Fruit fly (Drosophila melanogaster) whole organism, embryonic: ENCODE results near the gene CenB1A.

Source experiments
- Awh ChIP-seq: fragments of 200-800 bp; sonication (Bioruptor generic); IDR thresholded peaks from 2 replicates; pipeline ENCODE4, ENCODE4 v1.3.6; 2022; ENCODE audit warnings: missing biosample characterization, missing genetic modification characterization
- C15 ChIP-seq: fragments of 200-800 bp; sonication (Bioruptor generic); IDR thresholded peaks from 3 replicates; pipeline ENCODE4 v1.3.6; 2022; ENCODE audit warnings: missing biosample characterization, missing genetic modification characterization
- CG1024 ChIP-seq: fragments of 200-800 bp; sonication (Bioruptor generic); IDR thresholded peaks from 2 replicates; pipeline ENCODE4 v1.3.6; 2022; ENCODE audit warnings: missing biosample characterization, missing genetic modification characterization
- CG10979 ChIP-seq: fragments of 200-800 bp; sonication (Bioruptor generic); optimal IDR thresholded peaks from 2 replicates; lab custom pipeline; 2018; ENCODE audit warnings: missing biosample characterization, mild to moderate bottlenecking, missing genetic modification characterization, moderate library complexity
- CG12155 ChIP-seq: fragments of 200-800 bp; sonication (Bioruptor generic); optimal IDR thresholded peaks from 3 replicates; lab custom pipeline; 2016; ENCODE audit warnings: missing biosample characterization, missing genetic modification characterization
- CG13287 ChIP-seq: fragments of 200-800 bp; sonication (Bioruptor generic); IDR thresholded peaks from 2 replicates; pipeline ENCODE4 v1.3.6; 2022; ENCODE audit warnings: missing biosample characterization, missing genetic modification characterization; ENCODE audit not compliant: partially characterized antibody
- CG13424 ChIP-seq: fragments of 200-800 bp; sonication (Bioruptor generic); optimal IDR thresholded peaks from 2 replicates; lab custom pipeline; 2019; ENCODE audit warnings: missing biosample characterization, mild to moderate bottlenecking, missing genetic modification characterization, moderate library complexity
- CG13775 ChIP-seq: fragments of 200-800 bp; sonication (Bioruptor generic); optimal IDR thresholded peaks from 3 replicates; lab custom pipeline; 2017; ENCODE audit warnings: missing biosample characterization, mild to moderate bottlenecking, missing genetic modification characterization
- CG15601 ChIP-seq: fragments of 200-800 bp; sonication (Bioruptor generic); optimal IDR thresholded peaks from 3 replicates; lab custom pipeline; 2019; ENCODE audit warnings: missing biosample characterization, mild to moderate bottlenecking, missing genetic modification characterization, moderate library complexity
- CG17359 ChIP-seq: fragments of 200-800 bp; sonication (Bioruptor generic); optimal IDR thresholded peaks from 3 replicates; lab custom pipeline; 2018; ENCODE audit warnings: missing biosample characterization, mild to moderate bottlenecking, missing genetic modification characterization, moderate library complexity
- CG17568 ChIP-seq: fragments of 200-800 bp; sonication (Bioruptor generic); optimal IDR thresholded peaks from 2 replicates; lab custom pipeline; 2018; ENCODE audit warnings: missing biosample characterization, mild to moderate bottlenecking, missing genetic modification characterization, moderate library complexity
- CG1832 ChIP-seq: fragments of 200-800 bp; sonication (Bioruptor generic); optimal IDR thresholded peaks from 2 replicates; lab custom pipeline; 2017; ENCODE audit warnings: missing biosample characterization, mild to moderate bottlenecking, missing genetic modification characterization, inconsistent platforms
- CG18764 ChIP-seq: fragments of 200-800 bp; sonication (Bioruptor generic); optimal IDR thresholded peaks from 3 replicates; lab custom pipeline; 2016; ENCODE audit warnings: missing biosample characterization, missing genetic modification characterization
- CG31224 ChIP-seq: fragments of 200-800 bp; sonication (Bioruptor generic); IDR thresholded peaks from 2 replicates; pipeline ENCODE4 v1.3.6; 2022; ENCODE audit warnings: missing biosample characterization, missing genetic modification characterization
- CG31365 ChIP-seq: fragments of 200-800 bp; sonication (Bioruptor generic); optimal IDR thresholded peaks from 2 replicates; lab custom pipeline; 2018; ENCODE audit warnings: missing biosample characterization, mild to moderate bottlenecking, missing genetic modification characterization
- CG31441 ChIP-seq: fragments of 200-800 bp; sonication (Bioruptor generic); IDR thresholded peaks from 2 replicates; pipeline ENCODE4 v1.3.6; 2022; ENCODE audit warnings: missing biosample characterization, missing genetic modification characterization
- CG33213 ChIP-seq: fragments of 200-800 bp; sonication (Bioruptor generic); optimal IDR thresholded peaks from 3 replicates; lab custom pipeline; 2016; ENCODE audit warnings: missing biosample characterization, missing genetic modification characterization
- Dip2 ChIP-seq: fragments of 200-800 bp; sonication (Bioruptor generic); IDR thresholded peaks from 2 replicates; pipeline ENCODE4 v1.3.6; 2022; ENCODE audit warnings: missing biosample characterization, missing genetic modification characterization
- Doc2 ChIP-seq: fragments of 200-800 bp; sonication (Bioruptor generic); IDR thresholded peaks from 2 replicates; pipeline ENCODE4 v1.3.6; 2022; ENCODE audit warnings: missing biosample characterization, missing genetic modification characterization
- Drgx ChIP-seq: fragments of 200-800 bp; sonication (Bioruptor generic); IDR thresholded peaks from 2 replicates; pipeline ENCODE4 v1.3.6; 2022; ENCODE audit warnings: missing biosample characterization, missing genetic modification characterization
- Ets97D ChIP-seq: fragments of 200-800 bp; sonication (Bioruptor generic); optimal IDR thresholded peaks from 3 replicates; lab custom pipeline; 2016; ENCODE audit warnings: missing biosample characterization, missing genetic modification characterization
- GATAe ChIP-seq: fragments of 200-800 bp; sonication (Bioruptor generic); conservative IDR thresholded peaks from 2 replicates; pipeline ENCODE4 v1.3.6; 2022; ENCODE audit warnings: missing biosample characterization, missing genetic modification characterization
- Hr51 ChIP-seq, 2 experiments: fragments of 200-800 bp; sonication (Bioruptor generic); optimal IDR thresholded peaks; 2 replicates in 1 of 2; 3 replicates in 1 of 2; lab custom pipeline; 2016 to 2018; ENCODE audit warnings: missing biosample characterization in 2 of 2, missing genetic modification characterization in 2 of 2, mild to moderate bottlenecking in 1 of 2, moderate library complexity in 1 of 2
- MTF-1 ChIP-seq: fragments of 200-800 bp; sonication (Bioruptor generic); optimal IDR thresholded peaks from 2 replicates; lab custom pipeline; 2018; ENCODE audit warnings: missing biosample characterization, mild to moderate bottlenecking, missing genetic modification characterization, borderline replicate concordance
- Rfx ChIP-seq: fragments of 200-800 bp; sonication (Bioruptor generic); IDR thresholded peaks from 2 replicates; pipeline ENCODE4 v1.3.6; 2022; ENCODE audit warnings: missing biosample characterization, missing genetic modification characterization
- Scr ChIP-seq: fragments of 200-800 bp; sonication (Bioruptor generic); IDR thresholded peaks from 2 replicates; pipeline ENCODE4 v1.3.6; 2022; ENCODE audit warnings: missing biosample characterization, missing genetic modification characterization; ENCODE audit not compliant: partially characterized antibody
- Sin3A ChIP-seq: fragments of >200 bp; optimal IDR thresholded peaks from 2 replicates; lab custom pipeline; 2018
- Xbp1 ChIP-seq: fragments of 200-800 bp; sonication (Bioruptor generic); optimal IDR thresholded peaks from 3 replicates; lab custom pipeline; 2016; ENCODE audit warnings: missing biosample characterization, mild to moderate bottlenecking, missing genetic modification characterization
- Xrp1 ChIP-seq: fragments of 200-800 bp; sonication (Bioruptor generic); IDR thresholded peaks from 2 replicates; pipeline ENCODE4 v1.3.6; 2022; ENCODE audit warnings: missing biosample characterization, missing genetic modification characterization
- ato ChIP-seq: fragments of 200-800 bp; sonication (Bioruptor generic); IDR thresholded peaks from 2 replicates; pipeline ENCODE4 v1.3.6; 2022; ENCODE audit warnings: missing biosample characterization, missing genetic modification characterization; ENCODE audit not compliant: partially characterized antibody
- bbx ChIP-seq: fragments of 200-800 bp; sonication (Bioruptor generic); IDR thresholded peaks from 2 replicates; pipeline ENCODE4 v1.3.6; 2022; ENCODE audit warnings: missing biosample characterization, missing genetic modification characterization; ENCODE audit not compliant: partially characterized antibody
- caup ChIP-seq: fragments of 200-800 bp; sonication (Bioruptor generic); optimal IDR thresholded peaks from 3 replicates; lab custom pipeline; 2017; ENCODE audit warnings: missing biosample characterization, mild to moderate bottlenecking, missing genetic modification characterization, moderate library complexity; ENCODE audit not compliant: severe bottlenecking
- ci ChIP-seq: fragments of 200-800 bp; sonication (Bioruptor generic); IDR thresholded peaks from 3 replicates; pipeline ENCODE4 v1.3.6; 2022; ENCODE audit warnings: missing biosample characterization, missing genetic modification characterization
- dati ChIP-seq: fragments of 200-800 bp; sonication (Bioruptor generic); IDR thresholded peaks from 2 replicates; pipeline ENCODE4 v1.3.6; 2022; ENCODE audit warnings: missing biosample characterization, missing genetic modification characterization
- gro ChIP-seq: fragments of 200-800 bp; sonication (Bioruptor generic); optimal IDR thresholded peaks from 2 replicates; lab custom pipeline; 2016; ENCODE audit warnings: missing biosample characterization, missing genetic modification characterization
- nerfin-1 ChIP-seq: fragments of 200-800 bp; sonication (Bioruptor generic); optimal IDR thresholded peaks from 3 replicates; lab custom pipeline; 2019; ENCODE audit warnings: missing biosample characterization, mild to moderate bottlenecking, missing genetic modification characterization, moderate library complexity
- pnt ChIP-seq: fragments of 200-800 bp; sonication (Bioruptor generic); optimal IDR thresholded peaks from 3 replicates; lab custom pipeline; 2016; ENCODE audit warnings: missing biosample characterization, missing genetic modification characterization
- schlank ChIP-seq: fragments of 200-800 bp; sonication (Bioruptor generic); optimal IDR thresholded peaks from 2 replicates; lab custom pipeline; 2018; ENCODE audit warnings: missing biosample characterization, mild to moderate bottlenecking, missing genetic modification characterization
- so ChIP-seq: fragments of 200-800 bp; sonication (Bioruptor generic); IDR thresholded peaks from 3 replicates; pipeline ENCODE4 v1.3.6; 2022; ENCODE audit warnings: missing biosample characterization, missing genetic modification characterization
- tna ChIP-seq: fragments of 200-800 bp; sonication (Bioruptor generic); IDR thresholded peaks from 2 replicates; pipeline ENCODE4 v1.3.6; 2022; ENCODE audit warnings: missing biosample characterization, missing genetic modification characterization; ENCODE audit not compliant: partially characterized antibody
- ttk ChIP-seq: fragments of 200-800 bp; sonication (Bioruptor generic); IDR thresholded peaks from 2 replicates; pipeline ENCODE4 v2.1.2; 2022; ENCODE audit warnings: missing biosample characterization, missing genetic modification characterization
- unpg ChIP-seq: fragments of 200-800 bp; sonication (Bioruptor generic); optimal IDR thresholded peaks from 3 replicates; lab custom pipeline; 2018; ENCODE audit warnings: missing biosample characterization, mild to moderate bottlenecking, missing genetic modification characterization, moderate library complexity
- vvl ChIP-seq: fragments of 200-800 bp; sonication (Bioruptor generic); IDR thresholded peaks from 2 replicates; pipeline ENCODE4 v1.3.6; 2022; ENCODE audit warnings: missing biosample characterization, missing genetic modification characterization
- zf30C ChIP-seq: fragments of 200-800 bp; sonication (Bioruptor generic); optimal IDR thresholded peaks from 3 replicates; lab custom pipeline; 2018; ENCODE audit warnings: missing biosample characterization, mild to moderate bottlenecking, missing genetic modification characterization

CenB1A gene

dm6 chr3R:23173393-23173981 lies 55.3 kb downstream of the CenB1A start, which contains the start of gene CG46310 (continued):
- TF ChIP-seq caup (GFP tag; lab: Kevin White, UChicago) (peak; percentile 70), Rfx (GFP tag; lab: Robert Waterston, UW) (peak; percentile 94), pnt (no peak), Xbp1 (GFP tag; lab: Kevin White, UChicago) (peak; percentile 44), bbx (GFP tag; lab: Robert Waterston, UW) (peak; percentile 49; the same call in 1 of the 2 replicates), vvl (GFP tag; lab: Robert Waterston, UW) (peak; percentile 95), CG31224 (peak; percentile 83), CG33213 (GFP tag; lab: Kevin White, UChicago) (no peak), CG13287 (GFP tag; lab: Robert Waterston, UW) (peak; percentile 54), zf30C (peak; percentile 34), Xrp1 (peak; percentile 87), C15 (GFP tag; lab: Robert Waterston, UW) (peak; percentile 66; the same call in 2 of the 3 replicates), Dip2 (GFP tag; lab: Robert Waterston, UW) (0 out of 2 replicates have a peak, but pooled peaks have one; percentile 8), CG10979 (peak; percentile 60), CG13775 (GFP tag; lab: Kevin White, UChicago) (peak; percentile 41), schlank (tag; lab: Kevin White, UChicago) (peak; percentile 28), tna (GFP tag; lab: Robert Waterston, UW) (no peak), Doc2 (GFP tag; lab: Robert Waterston, UW) (no peak), CG17359 (tag; lab: Kevin White, UChicago) (peak; percentile 58), CG31441 (GFP tag; lab: Robert Waterston, UW) (peak; percentile 85), GATAe (no peak), CG1832 (GFP tag; lab: Kevin White, UChicago) (no peak), CG13424 (peak; percentile 52), ato (GFP tag; lab: Robert Waterston, UW) (no peak), nerfin-1 (tag; lab: Kevin White, UChicago) (no peak), gro (GFP tag; lab: Kevin White, UChicago) (peak; percentile 12), CG31365 (tag; lab: Kevin White, UChicago) (peak; percentile 56), Sin3A (lab: Kevin White, UChicago) (no peak), Awh (GFP tag; lab: Robert Waterston, UW) (peak; percentile 60; the same call in 1 of the 2 replicates), MTF-1 (GFP tag; lab: Kevin White, UChicago) (peak; percentile 56), Drgx (GFP tag; lab: Robert Waterston, UW) (peak; percentile 86), ttk (GFP tag; lab: Robert Waterston, UW) (peak; percentile 81), Hr51 (GFP tag; optimal IDR thresholded peaks at IDR 0.05; lab: Kevin White, UChicago) (peak in 1 of 2 experiments; percentile 70), CG12155 (GFP tag; lab: Kevin White, UChicago) (peak; percentile 45), so (GFP tag; lab: Robert Waterston, UW) (peak; percentile 56; the same call in 1 of the 3 replicates), ci (peak; percentile 56), Scr (GFP tag; lab: Robert Waterston, UW) (peak; percentile 35; the same call in 1 of the 2 replicates), dati (no peak), unpg (GFP tag; lab: Kevin White, UChicago) (peak; percentile 90), CG18764 (peak; percentile 44), CG15601 (tag; lab: Kevin White, UChicago) (peak; percentile 31), CG17568 (GFP tag; lab: Kevin White, UChicago) (peak; percentile 46), Ets97D (GFP tag; lab: Kevin White, UChicago) (no peak), CG1024 (GFP tag; lab: Robert Waterston, UW) (peak; percentile 27; the same call in 1 of the 2 replicates)
